Fruit fly (Drosophila melanogaster) whole organism, embryonic: Measurements from ENCODE around the gene PpV.

Experiments
- Awh ChIP-seq: fragments of 200-800 bp; sonication (Bioruptor generic); IDR thresholded peaks from 2 replicates; pipeline ENCODE4, ENCODE4 v1.3.6; 2022; ENCODE audit warnings: missing biosample characterization, missing genetic modification characterization
- CG10274 ChIP-seq: fragments of 200-800 bp; sonication (Bioruptor generic); optimal IDR thresholded peaks from 3 replicates; lab custom pipeline; 2017; ENCODE audit warnings: missing biosample characterization, mild to moderate bottlenecking, missing genetic modification characterization
- CG10565 ChIP-seq: fragments of 200-800 bp; sonication (Bioruptor generic); optimal IDR thresholded peaks from 3 replicates; lab custom pipeline; 2016; ENCODE audit warnings: missing biosample characterization, mild to moderate bottlenecking, missing genetic modification characterization
- CG12769 ChIP-seq: fragments of 200-800 bp; sonication (Bioruptor generic); optimal IDR thresholded peaks from 2 replicates; lab custom pipeline; 2019; ENCODE audit warnings: missing biosample characterization, mild to moderate bottlenecking, missing genetic modification characterization, moderate library complexity
- CG15011 ChIP-seq: fragments of 200-800 bp; sonication (Bioruptor generic); optimal IDR thresholded peaks from 3 replicates; lab custom pipeline; 2018; ENCODE audit warnings: missing biosample characterization, mild to moderate bottlenecking, missing genetic modification characterization
- CG15601 ChIP-seq: fragments of 200-800 bp; sonication (Bioruptor generic); optimal IDR thresholded peaks from 3 replicates; lab custom pipeline; 2019; ENCODE audit warnings: missing biosample characterization, mild to moderate bottlenecking, missing genetic modification characterization, moderate library complexity
- CG17912 ChIP-seq: fragments of 200-800 bp; sonication (Bioruptor generic); optimal IDR thresholded peaks from 2 replicates; lab custom pipeline; 2018; ENCODE audit warnings: missing biosample characterization, mild to moderate bottlenecking, missing genetic modification characterization
- CG2116 ChIP-seq: fragments of 200-800 bp; sonication (Bioruptor generic); optimal IDR thresholded peaks from 3 replicates; lab custom pipeline; 2018; ENCODE audit warnings: missing biosample characterization, mild to moderate bottlenecking, missing genetic modification characterization
- CG32532 ChIP-seq: fragments of 200-800 bp; sonication (Bioruptor generic); IDR thresholded peaks from 2 replicates; pipeline ENCODE4 v1.3.6; 2022; ENCODE audit warnings: missing biosample characterization, missing genetic modification characterization
- CG34422 ChIP-seq: fragments of 200-800 bp; sonication (Bioruptor generic); IDR thresholded peaks from 3 replicates; pipeline ENCODE4 v1.3.6; 2022; ENCODE audit warnings: missing biosample characterization, missing genetic modification characterization
- CG42726 ChIP-seq: fragments of 200-800 bp; sonication (Bioruptor generic); IDR thresholded peaks from 2 replicates; pipeline ENCODE4 v1.3.6; 2022; ENCODE audit warnings: missing biosample characterization, missing genetic modification characterization; ENCODE audit not compliant: partially characterized antibody
- CG4730 ChIP-seq: fragments of 200-800 bp; sonication (Bioruptor generic); IDR thresholded peaks from 2 replicates; pipeline ENCODE4 v1.3.6; 2022; ENCODE audit warnings: missing biosample characterization, missing genetic modification characterization
- CG4854 ChIP-seq: fragments of 200-800 bp; sonication (Bioruptor generic); optimal IDR thresholded peaks from 2 replicates; lab custom pipeline; 2016; ENCODE audit warnings: missing biosample characterization, missing genetic modification characterization, inconsistent platforms
- CG6689 ChIP-seq: fragments of 200-800 bp; sonication (Bioruptor generic); IDR thresholded peaks from 2 replicates; pipeline ENCODE4 v1.3.6; 2022; ENCODE audit warnings: missing biosample characterization, missing genetic modification characterization
- CG7928 ChIP-seq: fragments of 200-800 bp; sonication (Bioruptor generic); optimal IDR thresholded peaks from 2 replicates; lab custom pipeline; 2017; ENCODE audit warnings: missing biosample characterization, mild to moderate bottlenecking, missing genetic modification characterization
- CG9727 ChIP-seq: fragments of 200-800 bp; sonication (Bioruptor generic); optimal IDR thresholded peaks from 3 replicates; lab custom pipeline; 2017; ENCODE audit warnings: missing biosample characterization, mild to moderate bottlenecking, missing genetic modification characterization
- CTCF ChIP-seq: fragments of 200-800 bp; sonication (Bioruptor generic); optimal IDR thresholded peaks from 2 replicates; lab custom pipeline; 2017; ENCODE audit warnings: missing biosample characterization, mild to moderate bottlenecking, missing genetic modification characterization, moderate library complexity
- D19A ChIP-seq: fragments of 200-800 bp; optimal IDR thresholded peaks from 3 replicates; lab custom pipeline; 2019; ENCODE audit warnings: missing biosample characterization, mild to moderate bottlenecking, missing genetic modification characterization, moderate library complexity
- D19B ChIP-seq: fragments of 200-800 bp; sonication (Bioruptor generic); optimal IDR thresholded peaks from 2 replicates; lab custom pipeline; 2017; ENCODE audit warnings: missing biosample characterization, mild to moderate bottlenecking, missing genetic modification characterization
- Dbx ChIP-seq: fragments of 200-800 bp; sonication (Bioruptor generic); IDR thresholded peaks from 3 replicates; pipeline ENCODE4 v1.3.6; 2022; ENCODE audit warnings: missing biosample characterization, missing genetic modification characterization
- HLHmδ ChIP-seq: fragments of 200-800 bp; sonication (Bioruptor generic); optimal IDR thresholded peaks from 2 replicates; lab custom pipeline; 2018; ENCODE audit warnings: missing biosample characterization, mild to moderate bottlenecking, missing genetic modification characterization, moderate library complexity
- Hmr ChIP-seq: fragments of 200-800 bp; sonication (Bioruptor generic); optimal IDR thresholded peaks from 3 replicates; lab custom pipeline; 2017; ENCODE audit warnings: mild to moderate bottlenecking, missing biosample characterization, missing genetic modification reagents, missing genetic modification characterization
- MTF-1 ChIP-seq: fragments of 200-800 bp; sonication (Bioruptor generic); optimal IDR thresholded peaks from 2 replicates; lab custom pipeline; 2018; ENCODE audit warnings: missing biosample characterization, mild to moderate bottlenecking, missing genetic modification characterization, borderline replicate concordance
- Neu2 ChIP-seq: fragments of 200-800 bp; sonication (Bioruptor generic); optimal IDR thresholded peaks from 3 replicates; lab custom pipeline; 2016; ENCODE audit warnings: missing biosample characterization, missing genetic modification characterization, borderline replicate concordance
- Poxn ChIP-seq: fragments of 200-800 bp; sonication (Bioruptor generic); IDR thresholded peaks from 2 replicates; pipeline ENCODE4 v1.3.6; 2022; ENCODE audit warnings: missing biosample characterization, missing genetic modification characterization
- Side ChIP-seq: fragments of 200-800 bp; sonication (Bioruptor generic); optimal IDR thresholded peaks from 2 replicates; lab custom pipeline; 2016; ENCODE audit warnings: missing biosample characterization, missing genetic modification characterization
- Sox100B ChIP-seq: fragments of 200-800 bp; sonication (Bioruptor generic); optimal IDR thresholded peaks from 3 replicates; lab custom pipeline; 2018; ENCODE audit warnings: missing biosample characterization, mild to moderate bottlenecking, missing genetic modification characterization
- Ssrp ChIP-seq: fragments of 200-800 bp; sonication (Bioruptor generic); optimal IDR thresholded peaks from 2 replicates; lab custom pipeline; 2018; ENCODE audit warnings: missing biosample characterization, mild to moderate bottlenecking, missing genetic modification characterization, moderate library complexity
- Stat92E ChIP-seq, 3 experiments: fragments of >200 bp in 2 of 3; fragments of 200-800 bp in 1 of 3; sonication (Bioruptor generic) in 1 of 3; optimal IDR thresholded peaks; 2 replicates each; lab custom pipeline; 2017 to 2019; ENCODE audit warnings: missing biosample characterization in 3 of 3, missing genetic modification characterization in 3 of 3, mild to moderate bottlenecking in 1 of 3, moderate library complexity in 1 of 3
- Tbp ChIP-seq: fragments of >200 bp; optimal IDR thresholded peaks from 2 replicates; lab custom pipeline; 2018; ENCODE audit warnings: missing biosample characterization, missing genetic modification characterization
- amos ChIP-seq: fragments of 200-800 bp; sonication (Bioruptor generic); IDR thresholded peaks from 2 replicates; pipeline ENCODE4 v1.3.6; 2022; ENCODE audit warnings: missing biosample characterization, missing genetic modification characterization; ENCODE audit not compliant: partially characterized antibody
- cg ChIP-seq: fragments of 200-800 bp; sonication (Bioruptor generic); optimal IDR thresholded peaks from 3 replicates; lab custom pipeline; 2019; ENCODE audit warnings: missing biosample characterization, mild to moderate bottlenecking, missing genetic modification characterization, moderate library complexity
- crol ChIP-seq: fragments of 200-800 bp; sonication (Bioruptor generic); IDR thresholded peaks from 2 replicates; pipeline ENCODE4 v1.3.6; 2022; ENCODE audit warnings: missing biosample characterization, missing genetic modification characterization
- dm ChIP-seq: fragments of 200-800 bp; sonication (Bioruptor generic); optimal IDR thresholded peaks from 3 replicates; lab custom pipeline; 2016; ENCODE audit warnings: missing biosample characterization, missing genetic modification characterization
- esg ChIP-seq: fragments of 200-800 bp; sonication (Bioruptor generic); conservative IDR thresholded peaks from 2 replicates; pipeline ENCODE4 v1.3.6; 2022; ENCODE audit warnings: missing biosample characterization, missing genetic modification characterization
- fu2 ChIP-seq: fragments of 200-800 bp; sonication (Bioruptor generic); optimal IDR thresholded peaks from 2 replicates; lab custom pipeline; 2016; ENCODE audit warnings: missing biosample characterization, missing genetic modification characterization
- gfzf ChIP-seq: fragments of 200-800 bp; sonication (Bioruptor generic); optimal IDR thresholded peaks from 2 replicates; lab custom pipeline; 2016; ENCODE audit warnings: missing biosample characterization, mild to moderate bottlenecking, missing genetic modification characterization, moderate library complexity
- kah ChIP-seq: fragments of 200-800 bp; sonication (Bioruptor generic); optimal IDR thresholded peaks from 2 replicates; lab custom pipeline; 2018; ENCODE audit warnings: missing biosample characterization, mild to moderate bottlenecking, missing genetic modification characterization
- nmo ChIP-seq: fragments of 200-800 bp; sonication (Bioruptor generic); optimal IDR thresholded peaks from 2 replicates; lab custom pipeline; 2018; ENCODE audit warnings: missing biosample characterization, mild to moderate bottlenecking, missing genetic modification characterization, moderate library complexity
- nom ChIP-seq: fragments of 200-800 bp; sonication (Bioruptor generic); optimal IDR thresholded peaks from 2 replicates; lab custom pipeline; 2017; ENCODE audit warnings: missing biosample characterization, missing genetic modification characterization, mild to moderate bottlenecking, moderate library complexity, missing genetic modification reagents
- salm ChIP-seq: fragments of 200-800 bp; sonication (Bioruptor generic); optimal IDR thresholded peaks from 2 replicates; lab custom pipeline; 2018; ENCODE audit warnings: missing biosample characterization, mild to moderate bottlenecking, missing genetic modification characterization
- sens ChIP-seq: fragments of 200-800 bp; sonication (Bioruptor generic); peaks from one replicate; lab custom pipeline; 2016; ENCODE audit warnings: missing biosample characterization, missing genetic modification characterization
- slbo ChIP-seq: fragments of 200-800 bp; sonication (Bioruptor generic); IDR thresholded peaks from 2 replicates; pipeline ENCODE4 v1.3.6; 2022; ENCODE audit warnings: missing biosample characterization, missing genetic modification characterization
- so ChIP-seq: fragments of 200-800 bp; sonication (Bioruptor generic); IDR thresholded peaks from 3 replicates; pipeline ENCODE4 v1.3.6; 2022; ENCODE audit warnings: missing biosample characterization, missing genetic modification characterization
- ssp ChIP-seq: fragments of 200-800 bp; sonication (Bioruptor generic); IDR thresholded peaks from 2 replicates; pipeline ENCODE4 v1.3.6; 2022; ENCODE audit warnings: missing biosample characterization, missing genetic modification characterization
- tna ChIP-seq: fragments of 200-800 bp; sonication (Bioruptor generic); IDR thresholded peaks from 2 replicates; pipeline ENCODE4 v1.3.6; 2022; ENCODE audit warnings: missing biosample characterization, missing genetic modification characterization; ENCODE audit not compliant: partially characterized antibody
- unc-4 ChIP-seq: fragments of 200-800 bp; sonication (Bioruptor generic); IDR thresholded peaks from 2 replicates; pipeline ENCODE4 v1.3.6; 2022; ENCODE audit warnings: missing biosample characterization, missing genetic modification characterization; ENCODE audit not compliant: partially characterized antibody
- vvl ChIP-seq: fragments of 200-800 bp; sonication (Bioruptor generic); IDR thresholded peaks from 2 replicates; pipeline ENCODE4 v1.3.6; 2022; ENCODE audit warnings: missing biosample characterization, missing genetic modification characterization

The PpV gene

DNA sequence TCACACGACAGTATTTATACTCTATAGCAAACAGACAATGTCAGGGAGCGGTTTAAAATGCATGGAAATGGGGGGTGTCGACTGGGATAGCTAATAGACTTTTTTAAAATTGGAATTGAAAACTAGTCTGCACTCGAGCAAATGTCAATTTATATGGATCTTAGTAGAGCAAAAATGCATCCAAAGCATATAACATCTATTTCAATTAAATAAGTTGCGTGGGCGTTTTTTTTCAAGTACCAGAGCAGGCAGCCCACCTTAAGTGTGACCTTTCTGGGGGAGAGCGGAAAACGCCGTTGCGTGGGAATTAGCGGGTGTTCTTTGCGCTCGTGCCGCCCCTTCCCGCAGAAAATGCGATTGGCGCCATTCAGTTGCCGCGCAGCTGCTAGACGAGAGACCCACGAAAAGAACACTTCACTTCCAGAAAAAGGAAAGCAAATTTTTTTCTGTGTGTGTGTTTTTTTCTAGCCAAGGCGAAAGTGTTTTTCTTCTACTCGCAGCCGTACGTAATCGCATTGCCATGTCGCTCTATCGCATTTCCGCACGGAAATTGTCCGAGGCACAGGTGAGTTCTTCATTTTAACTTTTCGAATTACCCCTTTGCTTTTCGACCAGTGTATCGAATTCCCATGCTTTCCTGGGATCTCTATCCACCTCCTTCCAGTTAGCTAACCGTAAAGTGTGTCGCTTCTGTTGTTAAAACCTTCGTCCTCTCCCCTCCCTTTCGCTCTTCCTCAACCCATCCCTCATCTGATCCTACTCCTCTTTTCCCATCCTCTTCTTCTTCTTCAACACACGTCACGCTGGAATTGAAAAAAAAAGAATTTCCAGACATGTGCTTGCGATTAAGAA is 20.6 kb downstream of the PpV start (continued):
- TF ChIP-seq Neu2 (GFP tag; lab: Kevin White, UChicago) (no peak), CG12769 (peak; percentile 34), HLHmδ (GFP tag; lab: Kevin White, UChicago) (peak; percentile 88), D19A (tag; lab: Kevin White, UChicago) (no peak), CG9727 (GFP tag; lab: Kevin White, UChicago) (peak; percentile 44), CTCF (GFP tag; lab: Kevin White, UChicago) (peak; percentile 55), CG15011 (GFP tag; lab: Kevin White, UChicago) (peak; percentile 10), CG17912 (GFP tag; lab: Kevin White, UChicago) (no peak), CG4854 (GFP tag; lab: Kevin White, UChicago) (no peak), Awh (0 out of 2 replicates have a peak, but pooled peaks have one; percentile 17), Hmr (GFP tag; lab: Kevin White, UChicago) (peak; percentile 55), Dbx (peak; percentile 58; the same call in 2 of the 3 replicates), slbo (GFP tag; lab: Robert Waterston, UW) (peak; percentile 40; the same call in 1 of the 2 replicates), dm (peak; percentile 52), CG32532 (GFP tag; lab: Robert Waterston, UW) (peak; percentile 56; the same call in 1 of the 2 replicates), crol (GFP tag; lab: Robert Waterston, UW) (peak; percentile 53), CG4730 (GFP tag; lab: Robert Waterston, UW) (no peak), nom (GFP tag; lab: Kevin White, UChicago) (peak; percentile 37), ssp (GFP tag; lab: Robert Waterston, UW) (no peak), esg (GFP tag; lab: Robert Waterston, UW) (no peak), salm (no peak), vvl (peak; percentile 57; the same call in 1 of the 2 replicates), tna (no peak), Poxn (GFP tag; lab: Robert Waterston, UW) (no peak), Side (peak; percentile 24), CG2116 (GFP tag; lab: Kevin White, UChicago) (peak; percentile 58), CG42726 (peak; percentile 25; the same call in 1 of the 2 replicates), MTF-1 (GFP tag; lab: Kevin White, UChicago) (peak; percentile 38), CG10274 (GFP tag; lab: Kevin White, UChicago) (no peak), CG7928 (GFP tag; lab: Kevin White, UChicago) (peak; percentile 24), CG10565 (GFP tag; lab: Kevin White, UChicago) (no peak), so (GFP tag; lab: Robert Waterston, UW) (0 out of 3 replicates have a peak, but pooled peaks have one; percentile 11), Tbp (GFP tag; lab: Kevin White, UChicago) (no peak), CG15601 (tag; lab: Kevin White, UChicago) (peak; percentile 17), nmo (GFP tag; lab: Kevin White, UChicago) (peak; percentile 49), Stat92E (GFP tag; optimal IDR thresholded peaks at IDR 0.05; lab: Kevin White, UChicago) (no peak), amos (GFP tag; lab: Robert Waterston, UW) (peak; percentile 47; the same call in 1 of the 2 replicates), Ssrp (tag; lab: Kevin White, UChicago) (no peak), fu2 (no peak), sens (GFP tag; lab: Kevin White, UChicago) (peak; percentile 35), CG34422 (peak; percentile 35; the same call in 1 of the 3 replicates), kah (GFP tag; lab: Kevin White, UChicago) (no peak), unc-4 (peak; percentile 40; the same call in 1 of the 2 replicates), gfzf (peak; percentile 90), CG6689 (GFP tag; lab: Robert Waterston, UW) (0 out of 2 replicates have a peak, but pooled peaks have one; percentile 18), cg (no peak), Sox100B (no peak), D19B (GFP tag; lab: Kevin White, UChicago) (no peak)
